Worm (Caenorhabditis elegans): ENCODE results near the gene F22F1.3.
"Not testable (repeated sequence)": the region's sequence is repeated elsewhere in the genome, so short reads cannot be mapped to it uniquely, and the experiment has no call there.

The F22F1.3 gene

DNA sequence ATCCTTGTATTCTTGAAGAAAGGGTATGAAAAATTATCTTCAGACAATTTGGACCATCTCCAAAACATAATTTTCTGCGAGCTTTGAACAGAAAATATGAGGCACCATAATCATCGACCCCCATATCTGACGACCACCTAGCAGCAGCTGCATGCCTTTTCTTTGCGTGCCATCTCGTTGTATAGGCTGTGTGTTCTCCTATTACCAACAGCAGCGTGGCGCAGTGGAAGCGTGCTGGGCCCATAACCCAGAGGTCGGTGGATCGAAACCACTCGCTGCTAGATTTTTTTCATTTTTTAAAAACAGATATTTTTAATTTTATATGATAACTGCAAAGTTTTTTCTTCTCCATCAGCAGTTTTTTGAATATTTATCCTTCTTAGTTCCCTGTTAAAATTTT, 6.9 kb downstream of the F22F1.3 start (continued):
- TF ChIP-seq aptf-3 (GFP tag; IDR thresholded peaks at IDR 0.05) (no peak), efl-1 (GFP tag; optimal IDR thresholded peaks at IDR 0.05) (no peak), ets-4 (GFP tag; optimal IDR thresholded peaks at IDR 0.05) (no peak), D2030.7 (GFP tag; IDR thresholded peaks at IDR 0.05) (no peak)

DNA sequence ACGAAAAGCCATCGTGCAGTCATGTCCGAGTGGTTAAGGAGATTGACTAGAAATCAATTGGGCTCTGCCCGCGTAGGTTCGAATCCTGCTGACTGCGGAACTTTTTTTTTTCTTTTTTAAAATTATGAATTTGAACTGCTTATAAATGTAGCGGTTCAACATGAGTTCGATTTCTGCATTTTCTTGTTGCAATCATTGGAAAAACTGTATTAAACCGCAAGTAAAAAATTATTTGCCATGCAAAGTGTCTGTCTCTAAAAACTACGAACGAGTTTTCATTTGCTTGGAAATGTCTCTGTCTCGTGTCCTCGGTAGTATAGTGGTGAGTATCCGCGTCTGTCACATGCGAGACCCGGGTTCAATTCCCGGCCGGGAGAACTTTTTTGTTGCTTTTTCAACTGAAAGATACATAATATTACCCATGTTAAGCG, 7.4 kb downstream of the F22F1.3 start:
- TF ChIP-seq tbp1 (GFP tag; optimal IDR thresholded peaks at IDR 0.05), result peak; percentile 84
- TF ChIP-seq hmg-1.2 (GFP tag; IDR thresholded peaks at IDR 0.05), result peak; percentile 45
- TF ChIP-seq madf-6 (GFP tag; IDR thresholded peaks at IDR 0.05), result peak; percentile 15; the same call in 1 of the 2 replicates
- TF ChIP-seq K11D2.4 (GFP tag; IDR thresholded peaks at IDR 0.05), result 0 out of 2 replicates have a peak, but pooled peaks have one; percentile 13
- TF ChIP-seq ztf-25 (GFP tag; IDR thresholded peaks at IDR 0.05), result peak; percentile 52; the same call in 1 of the 2 replicates
- peak; percentile 24 for TF ChIP-seq ztf-18 (tag; optimal IDR thresholded peaks at IDR 0.05)
- TF ChIP-seq B0261.1 (tag; optimal IDR thresholded peaks at IDR 0.05), result peak; percentile 80
- TF ChIP-seq ceh-58 (GFP tag; IDR thresholded peaks at IDR 0.05), result 0 out of 2 replicates have a peak, but pooled peaks have one; percentile 61
- TF ChIP-seq lin-40 (tag; optimal IDR thresholded peaks at IDR 0.05), result peak; percentile 3
- peak; percentile 5 for TF ChIP-seq nhr-90 (tag; optimal IDR thresholded peaks at IDR 0.05)
- peak; percentile 61 for TF ChIP-seq pbrm-1 (GFP tag; IDR thresholded peaks at IDR 0.05)
- TF ChIP-seq Y53G8AR.9 (GFP tag; conservative IDR thresholded peaks at IDR 0.05), result peak; percentile 66; the same call in 1 of the 2 replicates
- peak; percentile 63 for TF ChIP-seq die-1 (tag; optimal IDR thresholded peaks at IDR 0.05)
- TF ChIP-seq lir-1 (GFP tag; conservative IDR thresholded peaks at IDR 0.05), result 0 out of 2 replicates have a peak, but pooled peaks have one; percentile 8
- 0 out of 2 replicates have a peak, but pooled peaks have one; percentile 12 for TF ChIP-seq ceh-40 (GFP tag; IDR thresholded peaks at IDR 0.05)
- 0 out of 2 replicates have a peak, but pooled peaks have one; percentile 18 for TF ChIP-seq nfyb-1 (GFP tag; IDR thresholded peaks at IDR 0.05)
- peak; percentile 65 for TF ChIP-seq D2030.7 (GFP tag; IDR thresholded peaks at IDR 0.05)
- peak; percentile 53; the same call in 1 of the 2 replicates for TF ChIP-seq dox-1 (GFP tag; IDR thresholded peaks at IDR 0.05)
- peak; percentile 3 for TF ChIP-seq mxl-1 (tag; optimal IDR thresholded peaks at IDR 0.05)
- TF ChIP-seq ceh-27 (GFP tag; optimal IDR thresholded peaks at IDR 0.05), result peak; percentile 7
- peak; percentile 6 for TF ChIP-seq lin-54 (GFP tag; optimal IDR thresholded peaks at IDR 0.05)
- peak; percentile 67 for TF ChIP-seq lin-26 (GFP tag; IDR thresholded peaks at IDR 0.05)
- peak; percentile 51 for TF ChIP-seq rpc-1 (optimal IDR thresholded peaks at IDR 0.05)
- TF ChIP-seq rpc-1 (tag; optimal IDR thresholded peaks at IDR 0.05), result peak; percentile 84
- TF ChIP-seq ZK185.1 (tag; optimal IDR thresholded peaks at IDR 0.05; ENCODE audit: poor library complexity, severe bottlenecking), result peak; percentile 53
- TF ChIP-seq ceh-100 (GFP tag; IDR thresholded peaks at IDR 0.05), result 0 out of 2 replicates have a peak, but pooled peaks have one; percentile 18
- TF ChIP-seq Y56A3A.18 (GFP tag; IDR thresholded peaks at IDR 0.05), result 0 out of 2 replicates have a peak, but pooled peaks have one; percentile 74
- peak; percentile 56; the same call in 1 of the 2 replicates for TF ChIP-seq hmg-20 (GFP tag; IDR thresholded peaks at IDR 0.05)
- peak; percentile 26 for TF ChIP-seq snpc-4 (GFP tag; optimal IDR thresholded peaks at IDR 0.05)
- TF ChIP-seq snpc-4 (tag; optimal IDR thresholded peaks at IDR 0.05), result peak in 2 of 4 experiments; percentile 30 to 43
- TF ChIP-seq snpc-3.4 (tag; optimal IDR thresholded peaks at IDR 0.05), result peak; percentile 24

DNA sequence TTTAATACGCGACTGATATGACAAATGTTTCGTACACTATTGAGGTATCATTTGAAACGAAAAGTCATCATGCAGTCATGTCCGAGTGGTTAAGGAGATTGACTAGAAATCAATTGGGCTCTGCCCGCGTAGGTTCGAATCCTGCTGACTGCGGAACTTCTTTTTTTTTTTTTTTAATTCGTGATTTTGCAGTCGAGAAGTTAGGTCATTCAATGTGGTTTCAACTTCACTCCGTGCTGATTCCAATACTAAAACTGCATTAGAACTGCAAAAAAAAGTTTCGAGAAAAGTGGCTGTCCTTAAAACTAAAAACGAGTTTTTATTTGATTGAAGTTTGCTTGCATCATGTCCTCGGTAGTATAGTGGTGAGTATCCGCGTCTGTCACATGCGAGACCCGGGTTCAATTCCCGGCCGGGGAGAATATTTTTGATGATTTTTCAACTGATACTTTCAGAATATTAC, 8.5 kb downstream of the F22F1.3 start:
- TF ChIP-seq B0035.1 (tag; optimal IDR thresholded peaks at IDR 0.05) (peak; percentile 29), cebp-1 (tag; optimal IDR thresholded peaks at IDR 0.05) (peak; percentile 39), snpc-3.4 (tag; optimal IDR thresholded peaks at IDR 0.05) (peak; percentile 56), let-607 (tag; optimal IDR thresholded peaks at IDR 0.05) (peak in 1 of 2 experiments; percentile 39), lin-40 (tag; optimal IDR thresholded peaks at IDR 0.05) (peak; percentile 22), ztf-26 (tag; optimal IDR thresholded peaks at IDR 0.05) (peak; percentile 38), ztf-22 (GFP tag; optimal IDR thresholded peaks at IDR 0.05) (peak; percentile 47), F52B5.7 (tag; optimal IDR thresholded peaks at IDR 0.05) (peak; percentile 41), ama-1 (GFP tag; optimal IDR thresholded peaks at IDR 0.05) (peak in 1 of 2 experiments; percentile 23), rec-8 (tag; optimal IDR thresholded peaks at IDR 0.05) (peak in 1 of 2 experiments; percentile 62), snpc-4 (GFP tag; optimal IDR thresholded peaks at IDR 0.05) (peak; percentile 43), snpc-4 (tag; optimal IDR thresholded peaks at IDR 0.05) (peak in 3 of 4 experiments; percentile 3 to 53 (median 14)), lin-35 (GFP tag; optimal IDR thresholded peaks at IDR 0.05) (peak in 1 of 3 experiments; percentile 14), athp-1 (tag; optimal IDR thresholded peaks at IDR 0.05) (peak; percentile 36)
- not testable (repeated sequence) for TF ChIP-seq cebp-1 (GFP tag; IDR thresholded peaks at IDR 0.05); ama-1 (optimal IDR thresholded peaks at IDR 0.05)
